Worm (Caenorhabditis elegans) whole organism, young adult: ENCODE results near the gene Y52E8A.1.

Experiments used
- B0019.2 ChIP-seq: fragments of 200-800 bp; sonication (Bioruptor generic); conservative IDR thresholded peaks from 2 replicates; pipeline ENCODE4 v1.3.6; 2022; ENCODE audit warnings: missing genetic modification reagents, missing genetic modification characterization, missing compliant biosample characterization
- F10E7.11 ChIP-seq: sonication (generic microtip); optimal IDR thresholded peaks from 2 replicates; lab custom pipeline; 2017; ENCODE audit warnings: mild to moderate bottlenecking, missing genetic modification characterization, moderate library complexity, missing compliant biosample characterization
- F37B4.10 ChIP-seq: fragments of 200-800 bp; sonication (Bioruptor generic); IDR thresholded peaks from 2 replicates; pipeline ENCODE4 v1.3.6; 2022; ENCODE audit warnings: missing genetic modification characterization, missing compliant biosample characterization
- F39B2.1 ChIP-seq: fragments of 200-800 bp; sonication (Bioruptor generic); IDR thresholded peaks from 2 replicates; pipeline ENCODE4 v1.3.6; 2022; ENCODE audit warnings: missing genetic modification reagents, missing genetic modification characterization, missing compliant biosample characterization
- F57A8.1 ChIP-seq: fragments of 200-800 bp; sonication (Bioruptor generic); optimal IDR thresholded peaks from 2 replicates; lab custom pipeline; 2018; ENCODE audit warnings: mild to moderate bottlenecking, missing genetic modification characterization, moderate library complexity, missing compliant biosample characterization
- Y56A3A.18 ChIP-seq: fragments of 200-800 bp; sonication (Bioruptor generic); IDR thresholded peaks from 2 replicates; pipeline ENCODE4 v1.3.6; 2022; ENCODE audit warnings: missing genetic modification reagents, missing genetic modification characterization, missing compliant biosample characterization
- Y79H2A.3 ChIP-seq: fragments of 200-800 bp; sonication (Bioruptor generic); conservative IDR thresholded peaks from 2 replicates; pipeline ENCODE4 v1.3.6; 2022; ENCODE audit warnings: missing genetic modification reagents, missing genetic modification characterization, missing compliant biosample characterization
- Y95B8A.8 ChIP-seq: fragments of 200-800 bp; sonication (Bioruptor generic); IDR thresholded peaks from 2 replicates; pipeline ENCODE4 v1.3.6; 2022; ENCODE audit warnings: missing genetic modification reagents, missing genetic modification characterization, missing compliant biosample characterization
- ZK185.1 ChIP-seq: sonication (generic microtip); optimal IDR thresholded peaks from 2 replicates; lab custom pipeline; 2016; ENCODE audit warnings: mild to moderate bottlenecking, missing genetic modification characterization, missing compliant biosample characterization; ENCODE audit not compliant: poor library complexity, severe bottlenecking
- atf-7 ChIP-seq: sonication (generic microtip); optimal IDR thresholded peaks from 2 replicates; lab custom pipeline; 2017; ENCODE audit warnings: mild to moderate bottlenecking, missing genetic modification characterization, missing compliant biosample characterization
- attf-3 ChIP-seq: fragments of 200-800 bp; sonication (Bioruptor generic); conservative IDR thresholded peaks from 2 replicates; pipeline ENCODE4 v1.3.6; 2022; ENCODE audit warnings: missing genetic modification reagents, missing genetic modification characterization, missing compliant biosample characterization
- bed-1 ChIP-seq: fragments of 200-800 bp; sonication (Bioruptor generic); IDR thresholded peaks from 2 replicates; pipeline ENCODE4 v1.3.6; 2022; ENCODE audit warnings: missing genetic modification reagents, missing genetic modification characterization, missing compliant biosample characterization
- bed-2 ChIP-seq: fragments of 200-800 bp; sonication (Bioruptor generic); IDR thresholded peaks from 2 replicates; pipeline ENCODE4 v1.3.6; 2022; ENCODE audit warnings: missing genetic modification reagents, missing genetic modification characterization, missing compliant biosample characterization
- ceh-27 ChIP-seq: fragments of 200-800 bp; sonication (Bioruptor generic); optimal IDR thresholded peaks from 2 replicates; lab custom pipeline; 2018; ENCODE audit warnings: mild to moderate bottlenecking, missing genetic modification characterization, moderate library complexity, missing compliant biosample characterization
- ceh-40 ChIP-seq: fragments of 200-800 bp; sonication (Bioruptor generic); IDR thresholded peaks from 2 replicates; pipeline ENCODE4 v1.3.6; 2022; ENCODE audit warnings: missing genetic modification characterization, missing compliant biosample characterization
- ceh-58 ChIP-seq: fragments of 200-800 bp; sonication (Bioruptor generic); IDR thresholded peaks from 2 replicates; pipeline ENCODE4 v1.3.6; 2022; ENCODE audit warnings: missing genetic modification characterization, missing compliant biosample characterization
- die-1 ChIP-seq: sonication (generic microtip); optimal IDR thresholded peaks from 2 replicates; lab custom pipeline; 2016; ENCODE audit warnings: missing genotype, mild to moderate bottlenecking, missing genetic modification characterization, missing compliant biosample characterization
- dpl-1 ChIP-seq: fragments of 150-350 bp; optimal IDR thresholded peaks from 2 replicates; lab custom pipeline; 2014; ENCODE audit warnings: missing biosample characterization, missing genetic modification reagents, missing genetic modification characterization
- egl-18 ChIP-seq: fragments of 200-800 bp; sonication (Bioruptor generic); IDR thresholded peaks from 2 replicates; pipeline ENCODE4 v1.3.6; 2022; ENCODE audit warnings: missing genetic modification reagents, missing genetic modification characterization, missing compliant biosample characterization
- ekl-4 ChIP-seq: fragments of 200-800 bp; sonication (Bioruptor generic); IDR thresholded peaks from 2 replicates; pipeline ENCODE4 v1.3.6; 2022; ENCODE audit warnings: missing genetic modification reagents, missing genetic modification characterization, missing compliant biosample characterization
- hlh-12 ChIP-seq: sonication (generic microtip); optimal IDR thresholded peaks from 2 replicates; lab custom pipeline; 2016; ENCODE audit warnings: missing genetic modification characterization, missing compliant biosample characterization
- hmg-1.2 ChIP-seq: fragments of 200-800 bp; sonication (Bioruptor generic); IDR thresholded peaks from 2 replicates; pipeline ENCODE4 v1.3.6; 2022; ENCODE audit warnings: missing genetic modification reagents, missing genetic modification characterization, missing compliant biosample characterization
- hmg-20 ChIP-seq: fragments of 200-800 bp; sonication (Bioruptor generic); IDR thresholded peaks from 2 replicates; pipeline ENCODE4 v1.3.6; 2022; ENCODE audit warnings: missing genetic modification reagents, missing genetic modification characterization, missing compliant biosample characterization
- lsl-1 ChIP-seq: fragments of 200-800 bp; sonication (Bioruptor generic); optimal IDR thresholded peaks from 2 replicates; lab custom pipeline; 2018; ENCODE audit warnings: mild to moderate bottlenecking, missing genetic modification characterization, moderate library complexity, missing compliant biosample characterization
- lsy-27 ChIP-seq: sonication (generic microtip); optimal IDR thresholded peaks from 2 replicates; lab custom pipeline; 2017; ENCODE audit warnings: missing genetic modification characterization, mild to moderate bottlenecking, missing compliant biosample characterization, antibody characterized with exemption, missing genotype, borderline replicate concordance; ENCODE audit not compliant: insufficient read depth
- madf-8 ChIP-seq: fragments of 200-800 bp; sonication (Bioruptor generic); conservative IDR thresholded peaks from 2 replicates; pipeline ENCODE4 v1.3.6; 2022; ENCODE audit warnings: missing genetic modification reagents, missing genetic modification characterization, missing compliant biosample characterization
- mcd-1 ChIP-seq: fragments of 200-800 bp; sonication (Bioruptor generic); IDR thresholded peaks from 2 replicates; pipeline ENCODE4 v1.3.6; 2022; ENCODE audit warnings: missing genetic modification reagents, missing genetic modification characterization, missing compliant biosample characterization
- mel-28 ChIP-seq: sonication (generic microtip); optimal IDR thresholded peaks from 2 replicates; lab custom pipeline; 2016; ENCODE audit warnings: borderline replicate concordance, mild to moderate bottlenecking, missing genetic modification characterization, missing compliant biosample characterization
- mxl-1 ChIP-seq: sonication (generic microtip); optimal IDR thresholded peaks from 2 replicates; lab custom pipeline; 2016; ENCODE audit warnings: missing genetic modification characterization, missing compliant biosample characterization
- nfya-1 ChIP-seq: sonication (generic microtip); optimal IDR thresholded peaks from 2 replicates; lab custom pipeline; 2017; ENCODE audit warnings: antibody characterized with exemption, missing compliant biosample characterization, missing genetic modification characterization, borderline replicate concordance; ENCODE audit not compliant: insufficient read depth
- nhr-179 ChIP-seq: sonication (generic microtip); optimal IDR thresholded peaks from 2 replicates; lab custom pipeline; 2016; ENCODE audit warnings: mild to moderate bottlenecking, missing genetic modification characterization, missing compliant biosample characterization
- nhr-27 ChIP-seq: fragments of 200-800 bp; sonication (Bioruptor generic); optimal IDR thresholded peaks from 2 replicates; lab custom pipeline; 2018; ENCODE audit warnings: mild to moderate bottlenecking, missing genetic modification characterization, moderate library complexity, missing compliant biosample characterization
- nhr-80 ChIP-seq: sonication (generic microtip); optimal IDR thresholded peaks from 2 replicates; lab custom pipeline; 2016; ENCODE audit warnings: missing genetic modification characterization, missing compliant biosample characterization
- sdz-38 ChIP-seq: sonication (generic microtip); optimal IDR thresholded peaks from 2 replicates; lab custom pipeline; 2016; ENCODE audit warnings: missing genotype, missing genetic modification characterization, missing compliant biosample characterization
- somi-1 ChIP-seq: fragments of 200-800 bp; sonication (Bioruptor generic); optimal IDR thresholded peaks from 2 replicates; lab custom pipeline; 2018; ENCODE audit warnings: mild to moderate bottlenecking, missing genetic modification characterization, missing compliant biosample characterization
- tbp1 ChIP-seq: fragments of 200-800 bp; sonication (Bioruptor generic); optimal IDR thresholded peaks from 2 replicates; lab custom pipeline; 2018; ENCODE audit warnings: mild to moderate bottlenecking, missing genetic modification characterization, missing compliant biosample characterization
- tlf-1 ChIP-seq: fragments of 200-800 bp; sonication (Bioruptor generic); optimal IDR thresholded peaks from 2 replicates; lab custom pipeline; 2018; ENCODE audit warnings: mild to moderate bottlenecking, missing genetic modification characterization, missing compliant biosample characterization
- ztf-25 ChIP-seq: fragments of 200-800 bp; sonication (Bioruptor generic); IDR thresholded peaks from 2 replicates; pipeline ENCODE4 v1.3.6; 2022; ENCODE audit warnings: missing genetic modification reagents, missing genetic modification characterization, missing compliant biosample characterization
- ztf-26 ChIP-seq: sonication (generic microtip); optimal IDR thresholded peaks from 2 replicates; lab custom pipeline; 2017; ENCODE audit warnings: missing genetic modification characterization, missing compliant biosample characterization
- ztf-3 ChIP-seq: fragments of 200-800 bp; sonication (Bioruptor generic); optimal IDR thresholded peaks from 2 replicates; lab custom pipeline; 2018; ENCODE audit warnings: mild to moderate bottlenecking, missing genetic modification characterization, missing compliant biosample characterization

Gene Y52E8A.1

DNA sequence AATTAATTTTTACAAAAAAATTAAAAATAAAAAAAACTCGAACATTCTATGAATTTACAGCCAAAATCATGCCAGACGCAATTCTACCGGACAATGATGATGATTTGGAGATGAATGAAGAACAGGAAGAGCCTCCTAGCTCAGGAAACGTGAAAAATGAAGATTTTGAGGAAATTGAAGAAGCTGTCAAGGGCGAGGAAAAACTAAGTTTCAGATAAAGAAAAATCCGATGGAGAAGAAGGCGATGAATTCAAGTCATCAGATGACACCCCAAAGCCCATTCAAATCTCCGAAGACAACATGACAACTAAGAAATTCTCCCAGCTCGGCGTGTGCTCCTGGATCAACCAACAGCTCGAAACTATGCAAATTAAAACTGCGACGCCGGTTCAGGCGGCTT is at the start of gene Y52E8A.1:
Gene Y52E8A.1, plus strand, starts transcription at position 301 of the 400 bp plus-strand sequence.
- TF ChIP-seq F57A8.1 (no peak), F37B4.10 (GFP tag; lab: Robert Waterston, UW) (no peak), ZK185.1 (tag; lab: Kevin White, UChicago) (no peak), lsy-27 (no peak), B0019.2 (GFP tag; lab: Robert Waterston, UW) (no peak)

- TF ChIP-seq F57A8.1 (no peak), bed-2 (GFP tag; lab: Robert Waterston, UW) (no peak), somi-1 (GFP tag; lab: Kevin White, UChicago) (no peak), nhr-27 (tag; lab: Kevin White, UChicago) (no peak), lsl-1 (GFP tag; lab: Kevin White, UChicago) (no peak), mxl-1 (tag; lab: Kevin White, UChicago) (no peak), ztf-25 (GFP tag; lab: Robert Waterston, UW) (no peak), madf-8 (no peak), bed-1 (GFP tag; lab: Robert Waterston, UW) (no peak), sdz-38 (no peak), ceh-58 (GFP tag; lab: Robert Waterston, UW) (no peak)
Measured at ce11 chrII:4275637-4276252, 46.1 kb upstream of the Y52E8A.1 start, which contains the start of gene npr-42. npr-42 (plus strand) TSS chrII:4276202.

DNA sequence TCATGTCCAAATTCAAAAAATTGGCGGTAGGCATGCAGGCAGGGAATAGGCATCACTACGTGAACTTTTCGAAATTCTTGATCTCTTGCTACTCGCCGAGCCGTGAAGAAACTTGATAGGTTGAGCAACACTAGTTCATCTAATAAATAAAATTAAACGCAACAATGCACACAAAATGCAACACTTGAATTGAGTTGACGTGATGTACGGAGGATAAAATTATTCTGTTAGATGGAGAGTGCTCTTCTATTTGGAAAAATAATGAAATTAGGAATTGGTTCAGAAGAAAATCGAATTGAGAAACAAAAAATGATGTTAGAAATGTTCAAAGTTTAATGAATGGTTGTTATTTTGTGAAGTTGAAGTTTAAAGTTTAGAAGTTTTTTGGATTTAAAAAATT is 44.9 kb upstream of the Y52E8A.1 start:
- TF ChIP-seq egl-18 (no peak), attf-3 (GFP tag; lab: Robert Waterston, UW) (no peak), ztf-26 (tag; lab: Kevin White, UChicago) (no peak), nfya-1 (tag; lab: Kevin White, UChicago) (no peak), ztf-3 (GFP tag; lab: Kevin White, UChicago) (no peak), nhr-179 (tag; lab: Kevin White, UChicago) (no peak), nhr-80 (tag; lab: Kevin White, UChicago) (no peak), Y56A3A.18 (GFP tag; lab: Robert Waterston, UW) (no peak), Y95B8A.8 (GFP tag; lab: Robert Waterston, UW) (no peak), Y79H2A.3 (GFP tag; lab: Robert Waterston, UW) (no peak), F10E7.11 (tag; lab: Kevin White, UChicago) (no peak), tlf-1 (GFP tag; lab: Kevin White, UChicago) (no peak), mel-28 (tag; lab: Kevin White, UChicago) (no peak)

- TF ChIP-seq bed-2 (GFP tag; lab: Robert Waterston, UW) (no peak), F57A8.1 (no peak), atf-7 (tag; lab: Kevin White, UChicago) (no peak), ekl-4 (GFP tag; lab: Robert Waterston, UW) (no peak), die-1 (tag; lab: Kevin White, UChicago) (no peak), ceh-40 (GFP tag; lab: Robert Waterston, UW) (no peak), F37B4.10 (GFP tag; lab: Robert Waterston, UW) (no peak), dpl-1 (GFP tag; lab: Kevin White, UChicago) (no peak), tbp1 (GFP tag; lab: Kevin White, UChicago) (no peak), mcd-1 (GFP tag; lab: Robert Waterston, UW) (no peak), ceh-27 (GFP tag; lab: Kevin White, UChicago) (no peak), bed-1 (GFP tag; lab: Robert Waterston, UW) (no peak), hmg-1.2 (no peak), attf-3 (GFP tag; lab: Robert Waterston, UW) (no peak), F39B2.1 (GFP tag; lab: Robert Waterston, UW) (no peak), hmg-20 (GFP tag; lab: Robert Waterston, UW) (no peak), hlh-12 (tag; lab: Kevin White, UChicago) (no peak)
Measured at ce11 chrII:4277639-4278038, 44.2 kb upstream of the Y52E8A.1 start.
